Worm (Caenorhabditis elegans) whole organism, early embryonic: ENCODE data around the gene F53A9.1.

Experiments used
- B0310.2 ChIP-seq: sonication (generic microtip); optimal IDR thresholded peaks from 2 replicates; lab custom pipeline; 2016; ENCODE audit warnings: mild to moderate bottlenecking, missing genetic modification characterization, missing compliant biosample characterization
- F13C5.2 ChIP-seq: sonication (generic microtip); optimal IDR thresholded peaks from 2 replicates; lab custom pipeline; 2017; ENCODE audit warnings: mild to moderate bottlenecking, missing genetic modification characterization, inconsistent platforms, missing compliant biosample characterization
- aly-1 ChIP-seq: sonication (generic microtip); optimal IDR thresholded peaks from 2 replicates; lab custom pipeline; 2016; ENCODE audit warnings: missing genetic modification characterization, missing compliant biosample characterization
- ama-1 ChIP-seq: fragments of 150-350 bp; optimal IDR thresholded peaks from 2 replicates; lab custom pipeline; 2014
- ceh-13 ChIP-seq: fragments of 200-800 bp; sonication (Bioruptor generic); optimal IDR thresholded peaks from 2 replicates; lab custom pipeline; 2018; ENCODE audit warnings: mild to moderate bottlenecking, missing genetic modification characterization, missing compliant biosample characterization
- ceh-36 ChIP-seq: sonication (generic microtip); optimal IDR thresholded peaks from 2 replicates; lab custom pipeline; 2016; ENCODE audit warnings: missing genetic modification characterization, inconsistent platforms, missing compliant biosample characterization
- ets-7 ChIP-seq: sonication (generic microtip); optimal IDR thresholded peaks from 2 replicates; lab custom pipeline; 2016; ENCODE audit warnings: missing genotype, missing genetic modification characterization, missing compliant biosample characterization
- flt-1 ChIP-seq: fragments of 200-800 bp; sonication (Bioruptor generic); IDR thresholded peaks from 2 replicates; pipeline ENCODE4 v1.3.6; 2022; ENCODE audit warnings: missing genetic modification characterization, missing compliant biosample characterization
- hmbx-1 ChIP-seq: sonication (generic microtip); optimal IDR thresholded peaks from 2 replicates; lab custom pipeline; 2016; ENCODE audit warnings: mild to moderate bottlenecking, missing genetic modification characterization, missing compliant biosample characterization
- hmg-4 ChIP-seq: fragments of 200-800 bp; sonication (Bioruptor generic); optimal IDR thresholded peaks from 2 replicates; lab custom pipeline; 2018; ENCODE audit warnings: mild to moderate bottlenecking, missing genetic modification characterization, missing compliant biosample characterization
- hnd-1 ChIP-seq: sonication (generic microtip); optimal IDR thresholded peaks from 2 replicates; lab custom pipeline; 2016; ENCODE audit warnings: missing genetic modification characterization, missing compliant biosample characterization
- pes-1 ChIP-seq: fragments of 200-800 bp; sonication (Bioruptor generic); IDR thresholded peaks from 2 replicates; pipeline ENCODE4 v1.3.6; 2022; ENCODE audit warnings: missing genetic modification reagents, missing genetic modification characterization, missing compliant biosample characterization
- scrt-1 ChIP-seq: fragments of 200-800 bp; sonication (Bioruptor generic); IDR thresholded peaks from 2 replicates; pipeline ENCODE4 v1.3.6; 2022; ENCODE audit warnings: missing genetic modification characterization, missing compliant biosample characterization
- sea-1 ChIP-seq: fragments of 200-800 bp; sonication (Bioruptor generic); conservative IDR thresholded peaks from 2 replicates; pipeline ENCODE4 v1.3.6; 2022; ENCODE audit warnings: missing genetic modification characterization, missing compliant biosample characterization
- tbx-11 ChIP-seq: fragments of 200-800 bp; sonication (Bioruptor generic); IDR thresholded peaks from 2 replicates; pipeline ENCODE4 v1.3.6; 2022; ENCODE audit warnings: missing genetic modification characterization, missing compliant biosample characterization
- tbx-37 ChIP-seq: fragments of 200-800 bp; sonication (Bioruptor generic); conservative IDR thresholded peaks from 2 replicates; pipeline ENCODE4 v1.3.6; 2022; ENCODE audit warnings: missing genetic modification reagents, missing genetic modification characterization, missing compliant biosample characterization
- tra-4 ChIP-seq: sonication (generic microtip); optimal IDR thresholded peaks from 2 replicates; lab custom pipeline; 2017; ENCODE audit warnings: missing genetic modification characterization, missing compliant biosample characterization

F53A9.1 gene

DNA sequence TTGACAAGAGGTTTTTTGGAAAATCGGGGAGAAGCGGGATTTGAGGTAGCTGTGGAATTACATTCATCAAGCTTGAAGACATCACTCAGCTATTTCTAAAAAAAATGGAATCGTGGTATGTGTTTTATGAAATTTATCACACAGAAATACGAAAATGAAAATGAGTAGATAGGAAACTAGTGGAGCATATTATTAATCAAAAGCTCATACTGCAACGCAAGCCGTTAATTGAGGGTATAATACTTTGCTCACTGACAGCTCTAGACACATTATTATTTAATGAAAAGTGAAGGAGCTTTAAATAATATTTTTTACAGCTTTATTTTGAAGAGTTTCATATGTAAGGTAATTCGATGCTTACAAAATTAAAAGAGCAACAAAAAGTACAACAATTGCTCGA lies 31.5 kb downstream of the F53A9.1 start, which contains the start of gene M02D8.7:
Gene M02D8.7 (minus strand): TSS at position 101 of the 400 bp plus-strand sequence.
- TF ChIP-seq tra-4 (no peak), F13C5.2 (tag; lab: Kevin White, UChicago) (no peak), ceh-36 (no peak), hnd-1 (tag; lab: Kevin White, UChicago) (no peak), tbx-11 (GFP tag; lab: Robert Waterston, UW) (no peak), scrt-1 (GFP tag; lab: Robert Waterston, UW) (no peak)

DNA sequence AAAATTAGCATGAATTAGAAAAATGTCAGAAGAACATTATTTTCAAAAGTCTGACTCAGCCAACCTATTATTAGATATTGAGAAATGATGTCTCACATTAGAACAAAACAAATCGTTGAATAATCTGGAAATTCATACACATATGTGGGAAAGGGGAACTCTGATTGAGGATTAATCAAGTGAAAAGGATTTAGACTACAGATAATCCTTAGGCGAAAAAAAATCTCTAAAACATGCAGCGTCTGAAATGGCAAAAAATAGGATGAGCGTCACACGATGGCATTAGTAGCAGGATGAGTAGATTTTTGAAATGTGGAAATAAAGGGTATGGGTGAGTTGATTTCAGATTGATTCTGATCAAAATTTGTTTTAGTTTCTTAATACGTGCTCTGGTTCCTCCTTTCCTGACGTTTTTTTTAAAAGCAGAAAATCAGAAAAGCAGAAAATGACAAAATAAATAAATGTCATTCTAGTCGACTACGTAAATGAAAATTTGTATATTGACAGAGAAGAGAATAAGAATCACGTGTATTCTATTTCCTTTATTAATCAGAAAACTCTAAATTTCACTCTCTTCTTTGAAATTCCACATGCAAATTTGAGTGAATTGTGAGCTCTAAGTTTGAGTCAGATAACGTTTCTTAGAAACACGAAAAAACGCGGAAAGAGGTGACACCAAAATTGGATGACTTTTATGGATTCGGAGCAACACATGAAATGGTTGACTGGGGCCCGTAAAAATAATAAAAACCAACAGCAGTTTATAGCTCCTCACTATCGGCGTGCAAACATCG lies 33.0 kb downstream of the F53A9.1 start:
- TF ChIP-seq sea-1 (GFP tag; lab: Robert Waterston, UW) (no peak), F13C5.2 (tag; lab: Kevin White, UChicago) (no peak), tbx-37 (no peak)

DNA sequence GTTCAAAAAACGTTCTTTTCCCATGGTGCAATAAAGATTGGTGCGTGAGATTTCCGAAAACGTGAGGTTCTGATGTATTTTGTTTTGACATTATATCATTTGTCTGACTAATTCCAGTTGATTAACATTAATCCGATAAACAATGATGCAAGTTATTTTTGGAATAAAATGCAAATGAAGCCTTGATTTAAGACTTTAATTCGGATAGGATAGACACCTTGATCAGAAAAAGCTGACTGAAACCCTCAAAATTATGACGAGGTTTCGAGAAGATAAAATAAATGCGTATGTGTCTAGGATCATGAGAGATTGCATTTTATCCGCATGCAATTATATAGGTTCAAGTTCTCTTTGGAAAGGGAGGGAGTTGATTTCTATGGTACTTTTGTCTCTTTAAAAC lies 34.1 kb downstream of the F53A9.1 start:
- TF ChIP-seq tbx-11 (GFP tag; lab: Robert Waterston, UW) (no peak), ceh-13 (GFP tag; lab: Kevin White, UChicago) (no peak), B0310.2 (no peak), hmbx-1 (tag; lab: Kevin White, UChicago) (no peak), ceh-36 (no peak), tbx-37 (no peak), hnd-1 (tag; lab: Kevin White, UChicago) (no peak), pes-1 (GFP tag; lab: Robert Waterston, UW) (no peak), flt-1 (no peak), aly-1 (no peak), ets-7 (no peak), F13C5.2 (tag; lab: Kevin White, UChicago) (no peak), tra-4 (no peak), hmg-4 (GFP tag; lab: Kevin White, UChicago) (no peak), ama-1 (lab: Kevin White, UChicago) (no peak), scrt-1 (GFP tag; lab: Robert Waterston, UW) (no peak), sea-1 (GFP tag; lab: Robert Waterston, UW) (no peak)

DNA sequence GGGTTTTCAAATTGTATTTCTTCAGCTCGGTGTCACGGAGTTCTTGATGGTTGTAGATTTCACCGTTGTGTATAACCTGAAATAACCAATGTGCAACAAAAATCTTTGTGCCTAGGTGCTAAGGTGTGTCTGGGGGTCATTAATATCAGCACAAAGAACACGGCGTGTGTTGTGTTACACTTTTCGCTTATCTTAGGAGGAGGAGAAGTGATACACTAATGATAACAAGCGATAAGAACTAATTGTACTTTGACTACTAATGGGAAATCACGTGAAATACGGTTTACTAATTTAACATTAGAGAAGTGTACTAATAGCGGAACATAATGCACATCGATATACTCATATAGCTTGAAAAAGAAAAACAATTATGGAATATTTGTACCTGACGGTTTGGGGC lies 38.8 kb downstream of the F53A9.1 start:
- TF ChIP-seq hnd-1 (tag; lab: Kevin White, UChicago) (no peak), B0310.2 (no peak), ama-1 (lab: Kevin White, UChicago) (no peak), hmbx-1 (tag; lab: Kevin White, UChicago) (no peak), ceh-36 (no peak), ets-7 (no peak), tra-4 (no peak), ceh-13 (GFP tag; lab: Kevin White, UChicago) (no peak), tbx-37 (no peak), sea-1 (GFP tag; lab: Robert Waterston, UW) (no peak), aly-1 (no peak)

DNA sequence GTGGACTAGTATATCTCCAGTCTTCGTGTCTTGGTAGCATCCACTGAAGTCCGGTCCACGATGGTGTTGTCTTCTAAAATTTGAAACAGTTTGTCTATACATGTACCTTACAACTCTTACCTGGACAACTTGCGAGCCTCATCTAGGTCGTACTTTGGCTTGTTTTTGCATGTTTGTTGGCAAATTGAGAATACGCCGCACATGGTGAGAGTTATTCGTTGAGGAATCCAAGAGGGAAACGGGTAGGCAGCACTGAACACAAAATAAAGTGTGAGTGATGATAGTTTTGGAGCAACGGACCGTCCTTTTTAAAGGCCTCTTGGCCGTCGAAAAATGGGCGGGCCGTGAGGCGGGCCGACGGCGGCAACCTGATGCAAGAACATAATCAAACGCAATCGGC lies 39.3 kb downstream of the F53A9.1 start, which contains the start of gene asns-2:
Gene asns-2 (minus strand): TSS at position 282 of the 400 bp plus-strand sequence.
- TF ChIP-seq hmbx-1 (tag; lab: Kevin White, UChicago) (no peak), aly-1 (peak; percentile 13)

DNA sequence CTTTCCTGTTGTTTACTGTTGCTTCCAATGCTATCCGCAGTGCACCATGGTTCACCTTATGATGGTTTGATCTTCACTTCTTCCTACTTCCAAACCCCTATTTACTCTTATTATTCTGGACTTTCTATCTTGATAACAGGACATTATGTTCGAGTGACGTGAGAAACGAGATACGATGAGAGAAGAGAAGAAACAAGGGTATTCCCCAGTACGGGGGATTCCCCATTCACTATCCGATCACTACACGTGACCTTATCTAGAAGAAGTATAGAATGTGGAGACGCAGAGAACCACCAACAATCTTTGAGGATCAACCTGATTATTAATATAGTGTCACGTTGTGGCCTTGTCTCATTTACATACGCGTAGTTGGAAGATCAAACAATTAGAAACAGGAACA lies 41.2 kb downstream of the F53A9.1 start:
- TF ChIP-seq ceh-36 (no peak), ets-7 (no peak), B0310.2 (no peak), hmbx-1 (tag; lab: Kevin White, UChicago) (no peak), aly-1 (no peak)

DNA sequence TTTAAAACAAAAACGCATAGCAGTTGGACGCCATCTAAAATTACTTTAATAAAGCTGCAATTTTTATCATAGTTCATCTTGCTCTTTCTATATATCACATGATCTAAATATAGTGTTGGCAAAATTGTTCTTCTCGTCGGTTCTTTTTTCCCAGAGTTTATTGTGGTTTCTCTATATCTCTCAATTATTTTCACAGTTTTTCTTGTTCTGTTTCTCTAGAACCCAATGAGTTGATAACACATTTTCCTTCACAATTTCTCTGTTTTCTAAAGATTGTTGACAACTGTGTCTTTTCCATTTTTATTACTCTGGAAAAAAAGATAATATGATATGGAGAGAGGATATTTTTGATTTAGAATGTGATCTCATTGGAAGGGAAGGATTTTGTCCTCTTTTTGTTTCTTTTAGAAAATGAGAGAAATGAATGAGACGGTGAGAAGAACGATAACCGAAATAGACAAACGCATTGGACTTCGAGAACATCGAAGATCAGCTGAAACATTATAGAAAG lies 42.9 kb downstream of the F53A9.1 start:
- TF ChIP-seq hmg-4 (GFP tag; lab: Kevin White, UChicago) (no peak), ets-7 (no peak), pes-1 (GFP tag; lab: Robert Waterston, UW) (no peak), B0310.2 (no peak), aly-1 (no peak), hmbx-1 (tag; lab: Kevin White, UChicago) (no peak), flt-1 (no peak), F13C5.2 (tag; lab: Kevin White, UChicago) (no peak), hnd-1 (tag; lab: Kevin White, UChicago) (no peak), tbx-11 (GFP tag; lab: Robert Waterston, UW) (no peak)

DNA sequence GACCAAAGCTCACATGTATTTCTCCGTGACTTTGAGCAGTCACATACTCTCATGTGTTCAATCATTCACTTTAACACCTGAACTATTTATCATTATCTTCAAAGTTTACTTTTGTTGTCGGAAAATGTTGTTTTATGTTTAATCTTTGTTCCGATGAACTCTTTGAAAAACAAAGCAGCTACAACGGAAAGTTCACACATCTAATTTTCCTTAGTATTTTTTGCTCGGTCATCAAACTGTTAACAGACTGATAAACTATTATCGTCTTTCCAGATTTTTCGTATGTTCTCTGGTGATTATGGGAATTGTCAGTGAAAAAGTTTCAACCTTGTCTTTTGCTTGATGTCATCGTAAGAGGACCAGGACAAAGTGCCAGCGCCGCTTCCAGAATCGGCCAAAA lies 44.6 kb downstream of the F53A9.1 start:
- TF ChIP-seq ceh-36 = no peak

DNA sequence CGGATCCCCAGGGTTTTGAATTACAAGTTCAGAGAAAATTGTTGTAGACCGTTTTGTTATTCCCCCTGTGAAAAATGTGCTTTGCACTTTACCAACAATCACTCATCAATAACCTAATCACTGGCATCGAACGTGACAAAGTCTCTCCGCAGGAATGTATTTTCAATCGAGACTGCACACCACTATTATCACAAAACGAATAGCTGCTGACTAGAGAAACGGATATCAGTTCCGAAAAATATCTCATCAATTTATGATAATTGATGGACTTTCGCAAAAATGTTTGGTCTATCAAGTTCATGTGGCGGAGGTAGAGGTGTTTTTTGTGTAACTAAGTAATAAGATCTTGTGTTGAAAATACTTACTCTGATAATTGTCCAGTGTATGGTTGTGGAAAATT lies 49.7 kb downstream of the F53A9.1 start:
- no peak for TF ChIP-seq F13C5.2 (tag; lab: Kevin White, UChicago)
- TF ChIP-seq ceh-36 = no peak
- TF ChIP-seq scrt-1 (GFP tag; lab: Robert Waterston, UW) = no peak
- TF ChIP-seq tra-4 = no peak
- TF ChIP-seq B0310.2 = no peak
- TF ChIP-seq ceh-13 (GFP tag; lab: Kevin White, UChicago) = no peak
- no peak for TF ChIP-seq hnd-1 (tag; lab: Kevin White, UChicago)
- TF ChIP-seq tbx-37 = no peak
- TF ChIP-seq sea-1 (GFP tag; lab: Robert Waterston, UW) = no peak
- no peak for TF ChIP-seq pes-1 (GFP tag; lab: Robert Waterston, UW)
- TF ChIP-seq ets-7 = no peak
